Worm (Caenorhabditis elegans) whole organism, mixed stage, embryonic: ENCODE measurements around the gene nhr-241.
A peak's percentile ranks its signal among the peaks of the same experiment; 100 is the strongest.

Experiments
- M03D4.4 ChIP-seq: sonication (generic microtip); optimal IDR thresholded peaks from 2 replicates; lab custom pipeline; 2017; ENCODE audit warnings: mild to moderate bottlenecking, missing genetic modification characterization, missing compliant biosample characterization
- bed-3 ChIP-seq: fragments of 200-800 bp; sonication (Bioruptor generic); optimal IDR thresholded peaks from 3 replicates; lab custom pipeline; 2018; ENCODE audit warnings: mild to moderate bottlenecking, missing genetic modification characterization, moderate library complexity, missing compliant biosample characterization
- blmp-1 ChIP-seq: fragments of 150-350 bp; optimal IDR thresholded peaks from 2 replicates; lab custom pipeline; 2014; ENCODE audit warnings: missing biosample characterization, missing genetic modification characterization
- ceh-39 ChIP-seq: fragments of 150-350 bp; optimal IDR thresholded peaks from 2 replicates; lab custom pipeline; 2014; ENCODE audit warnings: missing biosample characterization, missing genetic modification characterization
- ceh-83 ChIP-seq: fragments of 200-800 bp; sonication (Bioruptor generic); optimal IDR thresholded peaks from 2 replicates; lab custom pipeline; 2018; ENCODE audit warnings: mild to moderate bottlenecking, missing genetic modification characterization, missing compliant biosample characterization
- ces-1 ChIP-seq: fragments of 150-350 bp; optimal IDR thresholded peaks from 2 replicates; lab custom pipeline; 2014; ENCODE audit warnings: missing biosample characterization, missing genetic modification reagents, missing genetic modification characterization
- cnd-1 ChIP-seq: fragments of 200-800 bp; sonication (Bioruptor generic); optimal IDR thresholded peaks from 2 replicates; lab custom pipeline; 2018; ENCODE audit warnings: mild to moderate bottlenecking, missing genetic modification characterization, missing compliant biosample characterization
- drap-1 ChIP-seq: fragments of 200-800 bp; sonication (Bioruptor generic); optimal IDR thresholded peaks from 3 replicates; lab custom pipeline; 2018; ENCODE audit warnings: mild to moderate bottlenecking, missing genetic modification characterization, missing compliant biosample characterization
- elt-1 ChIP-seq: sonication (generic microtip); optimal IDR thresholded peaks from 2 replicates; lab custom pipeline; 2017; ENCODE audit warnings: missing genetic modification characterization, mild to moderate bottlenecking, missing compliant biosample characterization, antibody characterized with exemption, moderate library complexity, borderline replicate concordance; ENCODE audit not compliant: insufficient read depth
- elt-3 ChIP-seq: fragments of 150-350 bp; optimal IDR thresholded peaks from 2 replicates; lab custom pipeline; 2014; ENCODE audit warnings: missing biosample characterization, missing genetic modification characterization
- flh-1 ChIP-seq: fragments of 200-800 bp; sonication (Bioruptor generic); optimal IDR thresholded peaks from 2 replicates; lab custom pipeline; 2018; ENCODE audit warnings: mild to moderate bottlenecking, missing genetic modification characterization, moderate library complexity, missing compliant biosample characterization
- ham-2 ChIP-seq: fragments of 200-800 bp; sonication (Bioruptor generic); optimal IDR thresholded peaks from 2 replicates; lab custom pipeline; 2018; ENCODE audit warnings: mild to moderate bottlenecking, missing genetic modification characterization, missing compliant biosample characterization
- hlh-1 ChIP-seq: fragments of 150-350 bp; optimal IDR thresholded peaks from 2 replicates; lab custom pipeline; 2014; ENCODE audit warnings: missing biosample characterization, missing genetic modification reagents, missing genetic modification characterization
- lin-13 ChIP-seq: fragments of 150-350 bp; optimal IDR thresholded peaks from 2 replicates; lab custom pipeline; 2014; ENCODE audit warnings: missing biosample characterization, missing genetic modification characterization
- lin-32 ChIP-seq: fragments of 200-800 bp; sonication (Bioruptor generic); optimal IDR thresholded peaks from 2 replicates; lab custom pipeline; 2018; ENCODE audit warnings: mild to moderate bottlenecking, missing genetic modification characterization, missing compliant biosample characterization
- lsy-2 ChIP-seq: fragments of 150-350 bp; optimal IDR thresholded peaks from 2 replicates; lab custom pipeline; 2014; ENCODE audit warnings: missing biosample characterization, missing genetic modification characterization
- mab-5 ChIP-seq: fragments of 150-350 bp; optimal IDR thresholded peaks from 2 replicates; lab custom pipeline; 2014; ENCODE audit warnings: missing biosample characterization, missing genetic modification characterization
- mep-1 ChIP-seq: fragments of 150-350 bp; optimal IDR thresholded peaks from 2 replicates; lab custom pipeline; 2017; ENCODE audit warnings: missing biosample characterization, missing genetic modification reagents, missing genetic modification characterization, inconsistent platforms
- mls-2 ChIP-seq: sonication (generic microtip); optimal IDR thresholded peaks from 2 replicates; lab custom pipeline; 2016; ENCODE audit warnings: mild to moderate bottlenecking, missing genetic modification characterization, moderate library complexity, missing compliant biosample characterization
- nhr-2 ChIP-seq: fragments of 150-350 bp; optimal IDR thresholded peaks from 2 replicates; lab custom pipeline; 2014; ENCODE audit warnings: missing biosample characterization, missing genetic modification characterization
- nhr-237 ChIP-seq: fragments of 150-350 bp; optimal IDR thresholded peaks from 2 replicates; lab custom pipeline; 2014; ENCODE audit warnings: missing biosample characterization, missing genetic modification characterization
- nhr-28 ChIP-seq: fragments of 150-350 bp; optimal IDR thresholded peaks from 2 replicates; lab custom pipeline; 2014; ENCODE audit warnings: missing biosample characterization, missing genetic modification characterization
- nhr-76 ChIP-seq: sonication (generic microtip); optimal IDR thresholded peaks from 2 replicates; lab custom pipeline; 2017; ENCODE audit warnings: missing biosample characterization, missing genetic modification characterization
- pha-4 ChIP-seq: fragments of 150-350 bp; optimal IDR thresholded peaks from 2 replicates; lab custom pipeline; 2018; ENCODE audit warnings: missing biosample characterization, missing genetic modification reagents, missing genetic modification characterization
- sem-2 ChIP-seq: fragments of 200-800 bp; sonication (Bioruptor generic); optimal IDR thresholded peaks from 2 replicates; lab custom pipeline; 2018; ENCODE audit warnings: mild to moderate bottlenecking, missing genetic modification characterization, missing compliant biosample characterization
- snpc-4 ChIP-seq: fragments of 150-350 bp; optimal IDR thresholded peaks from 2 replicates; lab custom pipeline; 2014; ENCODE audit warnings: missing biosample characterization, missing genetic modification characterization
- sptf-1 ChIP-seq: sonication (generic microtip); optimal IDR thresholded peaks from 2 replicates; lab custom pipeline; 2017; ENCODE audit warnings: mild to moderate bottlenecking, missing genetic modification characterization, moderate library complexity, missing compliant biosample characterization
- unc-120 ChIP-seq: sonication (generic microtip); optimal IDR thresholded peaks from 2 replicates; lab custom pipeline; 2017; ENCODE audit warnings: missing genetic modification characterization, missing compliant biosample characterization; ENCODE audit not compliant: poor library complexity, severe bottlenecking
- unc-62 ChIP-seq: fragments of 150-350 bp; optimal IDR thresholded peaks from 2 replicates; lab custom pipeline; 2014; ENCODE audit warnings: missing biosample characterization, missing genetic modification reagents, missing genetic modification characterization

Gene nhr-241

ce11 chrV:18671811-18672210 is 27.4 kb upstream of the nhr-241 start:
- TF ChIP-seq blmp-1 (tag; lab: Kevin White, UChicago) (no peak), unc-120 (no peak), lin-32 (no peak), ceh-83 (GFP tag; lab: Kevin White, UChicago) (no peak), mls-2 (no peak), drap-1 (no peak), flh-1 (GFP tag; lab: Kevin White, UChicago) (no peak), ham-2 (no peak), nhr-2 (tag; lab: Kevin White, UChicago) (no peak), snpc-4 (no peak), ceh-39 (tag; lab: Kevin White, UChicago) (no peak), bed-3 (no peak), sem-2 (GFP tag; lab: Kevin White, UChicago) (no peak)

ce11 chrV:18674367-18674766 is 24.9 kb upstream of the nhr-241 start:
- TF ChIP-seq drap-1 (peak; percentile 52), elt-3 (tag; lab: Kevin White, UChicago) (no peak)

ce11 chrV:18684455-18684987 is 14.7 kb upstream of the nhr-241 start, which contains the start of gene Y69H2.17:
Y69H2.17 (plus strand) TSS chrV:18684937.
- TF ChIP-seq nhr-28 (tag; lab: Kevin White, UChicago) (no peak), nhr-76 (no peak), unc-62 (GFP tag; lab: Kevin White, UChicago) (no peak), ces-1 (peak; percentile 28), cnd-1 (no peak), hlh-1 (tag; lab: Kevin White, UChicago) (no peak)

ce11 chrV:18687361-18687760 is 11.9 kb upstream of the nhr-241 start:
- TF ChIP-seq ceh-39 (tag; lab: Kevin White, UChicago) (no peak), bed-3 (no peak), sptf-1 (tag; lab: Kevin White, UChicago) (no peak), cnd-1 (no peak), mab-5 (no peak), unc-62 (GFP tag; lab: Kevin White, UChicago) (no peak), ces-1 (no peak), nhr-237 (tag; lab: Kevin White, UChicago) (no peak), nhr-2 (tag; lab: Kevin White, UChicago) (no peak), lsy-2 (tag; lab: Kevin White, UChicago) (no peak), blmp-1 (tag; lab: Kevin White, UChicago) (no peak), nhr-76 (no peak), pha-4 (tag; lab: Kevin White, UChicago) (no peak), M03D4.4 (no peak), mep-1 (no peak), sem-2 (GFP tag; lab: Kevin White, UChicago) (no peak), nhr-28 (tag; lab: Kevin White, UChicago) (no peak), hlh-1 (tag; lab: Kevin White, UChicago) (no peak)
- TF ChIP-seq, all 35 proteins: peak for 0

- peak; percentile 79 for TF ChIP-seq ceh-39 (tag; lab: Kevin White, UChicago)
- peak; percentile 35 for TF ChIP-seq sptf-1 (tag; lab: Kevin White, UChicago)
- peak; percentile 23 for TF ChIP-seq lsy-2 (tag; lab: Kevin White, UChicago)
- peak; percentile 4 for TF ChIP-seq lin-13 (tag; lab: Kevin White, UChicago)
- TF ChIP-seq elt-1 (tag; lab: Kevin White, UChicago), result no peak
Measured at ce11 chrV:18689681-18690080, 9.6 kb upstream of the nhr-241 start, which contains the start of the genes ubc-19 and Y69H2.7. ubc-19 (minus strand) TSS chrV:18689762. Y69H2.7 (plus strand) TSS chrV:18689989.

ce11 chrV:18695469-18695868 is 3.8 kb upstream of the nhr-241 start:
- TF ChIP-seq sem-2 (GFP tag; lab: Kevin White, UChicago), result no peak
- TF ChIP-seq mab-5, result no peak
- TF ChIP-seq, all 35 proteins: peak for 0
